Worm (Caenorhabditis elegans) whole organism, L2 larva: ENCODE results near the gene C18A3.11.

Experiments
- ZK546.5 ChIP-seq: sonication (generic microtip); optimal IDR thresholded peaks from 2 replicates; lab custom pipeline; 2017; ENCODE audit warnings: missing biosample characterization, missing genetic modification characterization
- lin-13 ChIP-seq: fragments of 150-350 bp; optimal IDR thresholded peaks from 2 replicates; lab custom pipeline; 2014; ENCODE audit warnings: missing biosample characterization, missing genetic modification reagents, missing genetic modification characterization
- mdl-1 ChIP-seq, 2 experiments: fragments of 150-350 bp in 1 of 2; sonication (generic microtip) in 1 of 2; optimal IDR thresholded peaks; 2 replicates each; lab custom pipeline; 2017; ENCODE audit warnings: missing biosample characterization in 2 of 2, missing genetic modification characterization in 2 of 2
- nhr-23 ChIP-seq: fragments of 150-350 bp; optimal IDR thresholded peaks from 2 replicates; lab custom pipeline; 2014; ENCODE audit warnings: missing biosample characterization, missing genetic modification reagents, missing genetic modification characterization
- nhr-77 ChIP-seq: fragments of 150-350 bp; optimal IDR thresholded peaks from 2 replicates; lab custom pipeline; 2014; ENCODE audit warnings: missing biosample characterization, missing genetic modification characterization

- no peak for TF ChIP-seq ZK546.5 (tag; lab: Kevin White, UChicago)
- TF ChIP-seq nhr-77 (tag; lab: Kevin White, UChicago) = no peak
- TF ChIP-seq lin-13 = no peak
- TF ChIP-seq nhr-23 = no peak
- TF ChIP-seq mdl-1 (tag; optimal IDR thresholded peaks at IDR 0.05; lab: Kevin White, UChicago) = no peak
These were observed 23.3 kb downstream of the C18A3.11 start, which contains the start of gene F10C1.8 for ce11 chrII:5754168-5754567.
